Fruit fly (Drosophila melanogaster) whole organism, embryonic: ENCODE data around the gene Sirt6.

Source experiments
- Abd-B ChIP-seq: fragments of 200-800 bp; sonication (Bioruptor generic); optimal IDR thresholded peaks from 2 replicates; lab custom pipeline; 2018; ENCODE audit warnings: missing biosample characterization, mild to moderate bottlenecking, missing genetic modification characterization, moderate library complexity
- Ada2b ChIP-seq: fragments of 200-800 bp; sonication (Bioruptor generic); IDR thresholded peaks from 2 replicates; pipeline ENCODE4 v1.3.6; 2022; ENCODE audit warnings: missing biosample characterization, missing genetic modification characterization
- CG11504 ChIP-seq: fragments of 200-800 bp; sonication (Bioruptor generic); optimal IDR thresholded peaks from 3 replicates; lab custom pipeline; 2019; ENCODE audit warnings: missing biosample characterization, mild to moderate bottlenecking, missing genetic modification characterization, moderate library complexity
- CG12104 ChIP-seq: fragments of 200-800 bp; sonication (Bioruptor generic); optimal IDR thresholded peaks from 3 replicates; lab custom pipeline; 2016; ENCODE audit warnings: missing biosample characterization, missing genetic modification characterization
- CG15011 ChIP-seq: fragments of 200-800 bp; sonication (Bioruptor generic); optimal IDR thresholded peaks from 3 replicates; lab custom pipeline; 2018; ENCODE audit warnings: missing biosample characterization, mild to moderate bottlenecking, missing genetic modification characterization
- CG16779 ChIP-seq: fragments of 200-800 bp; sonication (Bioruptor generic); IDR thresholded peaks from 2 replicates; pipeline ENCODE4 v1.3.6; 2022; ENCODE audit warnings: missing biosample characterization, missing genetic modification characterization
- CG32767 ChIP-seq: fragments of 200-800 bp; sonication (Bioruptor generic); IDR thresholded peaks from 2 replicates; pipeline ENCODE4 v1.3.6; 2022; ENCODE audit warnings: missing biosample characterization, missing genetic modification characterization
- CG33557 ChIP-seq: fragments of 200-800 bp; sonication (Bioruptor generic); optimal IDR thresholded peaks from 2 replicates; lab custom pipeline; 2019; ENCODE audit warnings: missing biosample characterization, mild to moderate bottlenecking, missing genetic modification characterization, moderate library complexity
- CG3995 ChIP-seq: fragments of 200-800 bp; sonication (Bioruptor generic); optimal IDR thresholded peaks from 3 replicates; lab custom pipeline; 2016; ENCODE audit warnings: missing biosample characterization, missing genetic modification characterization
- CG4360 ChIP-seq: fragments of 200-800 bp; sonication (Bioruptor generic); IDR thresholded peaks from 2 replicates; pipeline ENCODE4 v1.3.6; 2022; ENCODE audit warnings: missing biosample characterization, missing genetic modification characterization
- CG4707 ChIP-seq: fragments of 200-800 bp; sonication (Bioruptor generic); optimal IDR thresholded peaks from 2 replicates; lab custom pipeline; 2018; ENCODE audit warnings: missing biosample characterization, mild to moderate bottlenecking, missing genetic modification characterization, moderate library complexity
- CG7357 ChIP-seq: fragments of 200-800 bp; sonication (Bioruptor generic); IDR thresholded peaks from 3 replicates; pipeline ENCODE4 v1.3.6; 2022; ENCODE audit warnings: missing biosample characterization, missing genetic modification characterization
- CG7987 ChIP-seq: fragments of 200-800 bp; sonication (Bioruptor generic); optimal IDR thresholded peaks from 2 replicates; lab custom pipeline; 2018; ENCODE audit warnings: missing biosample characterization, mild to moderate bottlenecking, missing genetic modification characterization, moderate library complexity
- CG8359 ChIP-seq: fragments of 200-800 bp; sonication (Bioruptor generic); optimal IDR thresholded peaks from 2 replicates; lab custom pipeline; 2017; ENCODE audit warnings: missing biosample characterization, mild to moderate bottlenecking, missing genetic modification characterization, borderline replicate concordance
- CG8478 ChIP-seq: fragments of >200 bp; optimal IDR thresholded peaks from 2 replicates; lab custom pipeline; 2018
- Dref ChIP-seq: fragments of 200-800 bp; sonication (Bioruptor generic); IDR thresholded peaks from 2 replicates; pipeline ENCODE4 v1.3.6; 2022; ENCODE audit warnings: missing biosample characterization, missing genetic modification characterization
- Hr51 ChIP-seq, 2 experiments: fragments of 200-800 bp; sonication (Bioruptor generic); optimal IDR thresholded peaks; 2 replicates in 1 of 2; 3 replicates in 1 of 2; lab custom pipeline; 2016 to 2018; ENCODE audit warnings: missing biosample characterization in 2 of 2, missing genetic modification characterization in 2 of 2, mild to moderate bottlenecking in 1 of 2, moderate library complexity in 1 of 2
- Jarid2 ChIP-seq: fragments of 200-800 bp; sonication (Bioruptor generic); optimal IDR thresholded peaks from 3 replicates; lab custom pipeline; 2017; ENCODE audit warnings: mild to moderate bottlenecking, missing biosample characterization, missing genetic modification reagents, missing genetic modification characterization
- Oli ChIP-seq: fragments of 200-800 bp; sonication (Bioruptor generic); optimal IDR thresholded peaks from 2 replicates; lab custom pipeline; 2018; ENCODE audit warnings: missing biosample characterization, mild to moderate bottlenecking, missing genetic modification characterization, moderate library complexity
- Trl ChIP-seq, 3 experiments: fragments of >200 bp in 2 of 3; fragments of 200-800 bp in 1 of 3; sonication (Bioruptor generic) in 1 of 3; optimal IDR thresholded peaks; 2 replicates in 1 of 3; 3 replicates in 2 of 3; lab custom pipeline; 2016 to 2017; ENCODE audit warnings: missing biosample characterization in 1 of 3, missing genetic modification characterization in 1 of 3
- bsh ChIP-seq, 2 experiments: fragments of 200-800 bp; sonication (Bioruptor generic); optimal IDR thresholded peaks; 2 replicates each; lab custom pipeline; 2017 to 2018; ENCODE audit warnings: mild to moderate bottlenecking in 2 of 2, missing biosample characterization in 2 of 2, missing genetic modification characterization in 2 of 2, moderate library complexity in 1 of 2
- cg ChIP-seq: fragments of 200-800 bp; sonication (Bioruptor generic); optimal IDR thresholded peaks from 3 replicates; lab custom pipeline; 2019; ENCODE audit warnings: missing biosample characterization, mild to moderate bottlenecking, missing genetic modification characterization, moderate library complexity
- chn ChIP-seq: fragments of 200-800 bp; sonication (Bioruptor generic); optimal IDR thresholded peaks from 2 replicates; lab custom pipeline; 2016; ENCODE audit warnings: missing biosample characterization, missing genetic modification characterization
- crp ChIP-seq, 2 experiments: fragments of 200-800 bp; sonication (Bioruptor generic); optimal IDR thresholded peaks; 2 replicates in 1 of 2; 3 replicates in 1 of 2; lab custom pipeline; 2017; ENCODE audit warnings: missing biosample characterization in 2 of 2, missing genetic modification characterization in 2 of 2, mild to moderate bottlenecking in 1 of 2, moderate library complexity in 1 of 2
- cwo ChIP-seq: fragments of 200-800 bp; sonication (Bioruptor generic); optimal IDR thresholded peaks from 3 replicates; lab custom pipeline; 2017; ENCODE audit warnings: missing biosample characterization, missing genetic modification characterization, mild to moderate bottlenecking, moderate library complexity, missing genetic modification reagents
- dmrt99B ChIP-seq: fragments of 200-800 bp; sonication (Bioruptor generic); optimal IDR thresholded peaks from 2 replicates; lab custom pipeline; 2018; ENCODE audit warnings: missing biosample characterization, mild to moderate bottlenecking, missing genetic modification characterization, moderate library complexity
- gem ChIP-seq: fragments of 200-800 bp; sonication (Bioruptor generic); optimal IDR thresholded peaks from 2 replicates; lab custom pipeline; 2019; ENCODE audit warnings: missing biosample characterization, mild to moderate bottlenecking, missing genetic modification characterization, moderate library complexity
- grau ChIP-seq: fragments of 200-800 bp; optimal IDR thresholded peaks from 3 replicates; lab custom pipeline; 2019; ENCODE audit warnings: missing biosample characterization, mild to moderate bottlenecking, missing genetic modification characterization, moderate library complexity
- ind ChIP-seq: fragments of 200-800 bp; sonication (Bioruptor generic); optimal IDR thresholded peaks from 3 replicates; lab custom pipeline; 2016; ENCODE audit warnings: missing biosample characterization, missing genetic modification characterization
- klu ChIP-seq: fragments of 200-800 bp; sonication (Bioruptor generic); IDR thresholded peaks from 2 replicates; pipeline ENCODE4 v1.3.6; 2022; ENCODE audit warnings: missing biosample characterization, missing genetic modification characterization
- knrl ChIP-seq: fragments of 200-800 bp; sonication (Bioruptor generic); IDR thresholded peaks from 3 replicates; pipeline ENCODE4 v1.3.6; 2022; ENCODE audit warnings: missing biosample characterization, missing genetic modification characterization; ENCODE audit not compliant: partially characterized antibody
- nau ChIP-seq: fragments of 200-800 bp; sonication (Bioruptor generic); optimal IDR thresholded peaks from 3 replicates; lab custom pipeline; 2017; ENCODE audit warnings: missing biosample characterization, mild to moderate bottlenecking, missing genetic modification characterization, missing genetic modification reagents
- otp ChIP-seq: fragments of 200-800 bp; sonication (Bioruptor generic); IDR thresholded peaks from 3 replicates; pipeline ENCODE4, ENCODE4 v1.3.6; 2022; ENCODE audit warnings: missing biosample characterization, missing genetic modification characterization
- phol ChIP-seq: fragments of 200-800 bp; sonication (Bioruptor generic); optimal IDR thresholded peaks from 3 replicates; lab custom pipeline; 2018; ENCODE audit warnings: missing biosample characterization, mild to moderate bottlenecking, missing genetic modification characterization, moderate library complexity
- pros ChIP-seq: fragments of 200-800 bp; sonication (Bioruptor generic); optimal IDR thresholded peaks from 3 replicates; lab custom pipeline; 2019; ENCODE audit warnings: missing biosample characterization, mild to moderate bottlenecking, missing genetic modification characterization, moderate library complexity
- rib ChIP-seq: fragments of 200-800 bp; sonication (Bioruptor generic); IDR thresholded peaks from 2 replicates; pipeline ENCODE4 v1.3.6; 2022; ENCODE audit warnings: missing biosample characterization, missing genetic modification characterization
- sd ChIP-seq: fragments of 200-800 bp; sonication (Bioruptor generic); optimal IDR thresholded peaks from 3 replicates; lab custom pipeline; 2018; ENCODE audit warnings: missing biosample characterization, mild to moderate bottlenecking, missing genetic modification characterization, moderate library complexity
- sens ChIP-seq: fragments of 200-800 bp; sonication (Bioruptor generic); peaks from one replicate; lab custom pipeline; 2016; ENCODE audit warnings: missing biosample characterization, missing genetic modification characterization
- sisA ChIP-seq: fragments of 200-800 bp; sonication (Bioruptor generic); IDR thresholded peaks from 2 replicates; pipeline ENCODE4 v1.3.6; 2022; ENCODE audit warnings: missing biosample characterization, missing genetic modification characterization
- tgo ChIP-seq: fragments of 200-800 bp; sonication (Bioruptor generic); IDR thresholded peaks from 3 replicates; pipeline ENCODE4 v1.3.6; 2022; ENCODE audit warnings: missing biosample characterization, missing genetic modification characterization
- twi ChIP-seq: fragments of 200-800 bp; optimal IDR thresholded peaks from 2 replicates; lab custom pipeline; 2019; ENCODE audit warnings: missing biosample characterization, mild to moderate bottlenecking, missing genetic modification characterization, moderate library complexity
- tx ChIP-seq: fragments of 200-800 bp; sonication (Bioruptor generic); optimal IDR thresholded peaks from 2 replicates; lab custom pipeline; 2016; ENCODE audit warnings: missing biosample characterization, missing genetic modification characterization
- zen2 ChIP-seq: fragments of 200-800 bp; sonication (Bioruptor generic); IDR thresholded peaks from 3 replicates; pipeline ENCODE4 v1.3.6; 2022; ENCODE audit warnings: missing biosample characterization, missing genetic modification characterization; ENCODE audit not compliant: partially characterized antibody

Sirt6 gene

DNA sequence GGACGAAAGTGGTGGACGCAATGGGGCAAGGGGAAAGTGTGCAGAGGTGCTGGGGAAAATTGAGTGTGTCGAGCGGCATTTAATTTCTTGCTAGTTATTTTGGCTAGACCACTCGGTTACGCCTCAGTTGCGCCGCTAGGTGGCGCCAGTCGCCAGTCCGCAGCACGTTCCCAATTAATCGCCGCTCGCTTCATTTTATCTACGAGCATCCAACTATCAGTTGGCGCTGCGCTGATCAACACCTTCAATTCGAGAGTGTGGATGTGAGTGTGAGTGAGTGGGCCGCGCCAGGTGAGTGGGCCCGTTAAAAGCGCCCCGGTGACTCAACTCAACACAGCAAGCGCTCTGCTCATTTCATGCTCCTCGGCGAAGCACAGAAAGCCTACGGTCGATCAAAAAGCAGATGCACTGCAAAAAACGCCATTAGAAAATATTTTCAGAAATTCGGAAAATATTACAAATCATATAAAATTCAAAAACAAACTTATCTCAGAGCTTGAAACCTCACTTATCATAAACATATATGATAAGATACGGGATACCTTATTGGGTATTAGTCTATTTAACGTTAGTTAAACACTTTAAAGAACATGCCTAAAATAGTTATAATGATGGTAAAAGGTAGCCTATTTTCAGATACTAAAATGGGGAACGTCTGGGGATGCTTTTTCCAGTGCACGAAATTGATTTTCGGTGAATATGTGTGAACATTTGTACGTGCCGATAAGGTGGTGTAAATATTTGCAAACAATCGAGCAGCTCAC lies 6.6 kb upstream of the Sirt6 start (continued):
- peak; percentile 33; the same call in 1 of the 2 replicates for TF ChIP-seq CG4360 (GFP tag; lab: Robert Waterston, UW)
- TF ChIP-seq twi (tag; lab: Kevin White, UChicago): peak; percentile 66
- TF ChIP-seq tx (GFP tag; lab: Kevin White, UChicago): peak; percentile 62
- TF ChIP-seq Abd-B (GFP tag; lab: Kevin White, UChicago): peak; percentile 78

DNA sequence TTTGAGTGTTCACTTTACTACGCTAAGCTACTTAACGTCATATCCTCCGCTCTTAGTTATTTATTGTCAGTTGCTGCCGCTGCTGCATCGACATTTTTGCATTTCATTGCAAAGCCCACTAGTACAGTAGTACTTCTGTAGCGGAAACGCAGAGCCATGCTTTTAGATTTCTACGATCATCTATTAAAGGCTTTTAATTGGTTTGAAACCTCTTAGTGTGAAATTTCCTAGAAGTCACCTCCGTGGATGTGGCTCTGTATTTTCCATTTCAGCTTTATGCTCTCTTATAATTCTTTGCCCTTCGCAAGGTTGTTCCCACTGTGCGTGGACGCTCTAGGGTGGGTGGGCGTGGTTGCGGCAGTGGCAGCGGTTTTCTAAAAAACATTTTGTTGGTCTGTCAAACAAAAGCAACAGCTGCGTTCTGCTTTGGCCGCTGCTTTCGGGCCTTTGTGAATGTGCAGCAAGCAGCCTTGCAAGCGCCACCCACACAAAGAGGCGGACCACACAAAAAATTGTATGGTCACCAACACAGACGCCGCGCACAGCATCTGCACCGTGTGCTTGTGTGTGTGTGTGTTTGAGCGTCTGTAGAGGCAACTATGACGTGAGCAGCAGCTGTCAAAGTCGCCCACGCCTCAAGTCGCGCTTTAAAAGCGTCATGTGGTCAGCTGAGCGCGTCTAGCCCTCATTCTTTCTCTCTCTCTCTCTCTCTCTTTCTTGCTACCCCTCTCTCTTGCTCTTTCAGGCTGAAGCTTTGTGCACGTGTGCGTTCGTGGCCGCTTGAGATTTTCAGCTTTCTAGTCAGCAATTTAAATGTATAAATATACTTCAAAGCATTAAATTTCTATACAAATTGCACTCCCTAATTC lies 5.2 kb upstream of the Sirt6 start:
- peak; percentile 11; the same call in 1 of the 2 replicates for TF ChIP-seq sisA (GFP tag; lab: Robert Waterston, UW)
- peak; percentile 19 for TF ChIP-seq CG4707 (GFP tag; lab: Kevin White, UChicago)
- peak; percentile 39; the same call in 1 of the 2 replicates for TF ChIP-seq CG16779 (GFP tag; lab: Robert Waterston, UW)
- TF ChIP-seq CG4360 (GFP tag; lab: Robert Waterston, UW): no peak; the same call in 1 of the 2 replicates
- peak; percentile 15; the same call in 1 of the 3 replicates for TF ChIP-seq tgo
- TF ChIP-seq otp: no peak
- TF ChIP-seq CG7987 (GFP tag; lab: Kevin White, UChicago): peak; percentile 9
- no peak for TF ChIP-seq dmrt99B
- no peak for TF ChIP-seq CG12104 (GFP tag; lab: Kevin White, UChicago)
- peak; percentile 16 for TF ChIP-seq sd (tag; lab: Kevin White, UChicago)
- TF ChIP-seq sens (GFP tag; lab: Kevin White, UChicago): peak; percentile 77
- peak; percentile 80 for TF ChIP-seq cg (GFP tag; lab: Kevin White, UChicago)
- TF ChIP-seq CG11504: peak; percentile 15
- peak; percentile 11 for TF ChIP-seq pros (GFP tag; lab: Kevin White, UChicago)
- peak; percentile 61 for TF ChIP-seq nau
- TF ChIP-seq Oli (tag; lab: Kevin White, UChicago): peak; percentile 9
- TF ChIP-seq cwo: peak; percentile 60
- TF ChIP-seq klu (GFP tag; lab: Robert Waterston, UW): peak; percentile 25; the same call in 1 of the 2 replicates
- peak; percentile 42 for TF ChIP-seq grau
- TF ChIP-seq Trl (optimal IDR thresholded peaks at IDR 0.05; lab: Kevin White, UChicago): peak; percentile 41 to 53
- no peak for TF ChIP-seq Trl (GFP tag; optimal IDR thresholded peaks at IDR 0.05; lab: Kevin White, UChicago)
- no peak for TF ChIP-seq Ada2b (GFP tag; lab: Robert Waterston, UW)
- TF ChIP-seq CG8478 (lab: Kevin White, UChicago): peak; percentile 70
- peak; percentile 26 for TF ChIP-seq gem (tag; lab: Kevin White, UChicago)
- TF ChIP-seq knrl (GFP tag; lab: Robert Waterston, UW): no peak
- TF ChIP-seq phol (tag; lab: Kevin White, UChicago): peak; percentile 6
- TF ChIP-seq CG33557 (GFP tag; lab: Kevin White, UChicago): no peak
- TF ChIP-seq CG32767 (GFP tag; lab: Robert Waterston, UW): no peak
- TF ChIP-seq ind (GFP tag; lab: Kevin White, UChicago): peak; percentile 23
- no peak for TF ChIP-seq CG15011
- peak; percentile 28 for TF ChIP-seq chn
- TF ChIP-seq CG7357 (GFP tag; lab: Robert Waterston, UW): 0 out of 3 replicates have a peak, but pooled peaks have one; percentile 28
- no peak for TF ChIP-seq bsh (GFP tag; optimal IDR thresholded peaks at IDR 0.05; lab: Kevin White, UChicago)
- TF ChIP-seq rib (GFP tag; lab: Robert Waterston, UW): no peak
- peak in 1 of 2 experiments; percentile 38 for TF ChIP-seq crp (GFP tag; optimal IDR thresholded peaks at IDR 0.05; lab: Kevin White, UChicago)
- no peak for TF ChIP-seq Jarid2 (GFP tag; lab: Kevin White, UChicago)
- TF ChIP-seq Dref (GFP tag; lab: Robert Waterston, UW): no peak
- TF ChIP-seq CG8359 (GFP tag; lab: Kevin White, UChicago): no peak
- peak in 1 of 2 experiments; percentile 7 for TF ChIP-seq Hr51 (GFP tag; optimal IDR thresholded peaks at IDR 0.05; lab: Kevin White, UChicago)
- TF ChIP-seq zen2 (GFP tag; lab: Robert Waterston, UW): 0 out of 3 replicates have a peak, but pooled peaks have one; percentile 6
- no peak for TF ChIP-seq CG3995
